Worm (Caenorhabditis elegans): ENCODE measurements around the gene mdh-2.

DNA sequence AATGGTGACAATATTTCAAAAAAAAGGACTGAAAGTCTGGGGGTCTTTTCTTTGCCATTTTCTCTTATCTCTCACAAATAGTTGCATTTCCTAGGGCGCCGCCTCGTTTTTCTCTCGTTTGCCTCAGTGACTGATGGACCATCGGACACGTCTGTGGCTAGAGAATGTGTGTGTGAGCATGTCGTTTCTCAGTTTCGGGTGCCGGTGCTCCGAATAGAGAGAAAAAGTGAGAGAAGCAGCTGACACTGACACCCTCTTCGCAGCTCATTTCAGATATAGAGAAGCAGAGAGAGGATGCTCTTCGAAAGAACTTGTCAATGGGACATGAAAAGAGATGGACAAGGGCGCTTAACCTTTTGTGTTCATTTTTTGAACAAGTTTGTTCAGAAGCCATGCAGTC lies 47.9 kb upstream of the mdh-2 start:
- TF ChIP-seq lin-39 (tag; optimal IDR thresholded peaks at IDR 0.05) (no peak), dpl-1 (GFP tag; optimal IDR thresholded peaks at IDR 0.05) (no peak), daf-12 (tag; optimal IDR thresholded peaks at IDR 0.05) (no peak), ama-1 (optimal IDR thresholded peaks at IDR 0.05) (no peak), pqm-1 (tag; optimal IDR thresholded peaks at IDR 0.05) (no peak)

Data from whole organism, L4 larva.